Fruit fly (Drosophila melanogaster) whole organism, pupa: Measurements from ENCODE around the gene Cyp4ac2.

Experiments
- CG12605 ChIP-seq: fragments of 200-800 bp; sonication (Bioruptor generic); IDR thresholded peaks from 2 replicates; pipeline ENCODE4 v1.3.6; 2022; ENCODE audit warnings: missing biosample characterization, missing genetic modification characterization
- CG13204 ChIP-seq: fragments of 200-800 bp; sonication (Bioruptor generic); optimal IDR thresholded peaks from 2 replicates; lab custom pipeline; 2018; ENCODE audit warnings: missing biosample characterization, mild to moderate bottlenecking, missing genetic modification characterization, moderate library complexity
- CG32121 ChIP-seq: fragments of 200-800 bp; sonication (Bioruptor generic); IDR thresholded peaks from 2 replicates; pipeline ENCODE4 v1.3.6; 2022; ENCODE audit warnings: missing biosample characterization, missing genetic modification characterization
- CG4496 ChIP-seq: fragments of 200-800 bp; sonication (Bioruptor generic); IDR thresholded peaks from 3 replicates; pipeline ENCODE4 v1.3.6; 2022; ENCODE audit warnings: missing biosample characterization, missing genetic modification characterization
- CG8159 ChIP-seq: fragments of 200-800 bp; sonication (Bioruptor generic); optimal IDR thresholded peaks from 3 replicates; lab custom pipeline; 2018; ENCODE audit warnings: missing biosample characterization, mild to moderate bottlenecking, missing genetic modification characterization, moderate library complexity
- CG9948 ChIP-seq: fragments of 200-800 bp; sonication (Bioruptor generic); optimal IDR thresholded peaks from 2 replicates; lab custom pipeline; 2018; ENCODE audit warnings: missing biosample characterization, mild to moderate bottlenecking, missing genetic modification characterization, moderate library complexity
- D1 ChIP-seq: fragments of 200-800 bp; sonication (Bioruptor generic); optimal IDR thresholded peaks from 2 replicates; lab custom pipeline; 2018; ENCODE audit warnings: missing biosample characterization, mild to moderate bottlenecking, missing genetic modification characterization, moderate library complexity
- EcR ChIP-seq: fragments of 200-800 bp; sonication (Bioruptor generic); optimal IDR thresholded peaks from 3 replicates; lab custom pipeline; 2019; ENCODE audit warnings: missing biosample characterization, missing genetic modification characterization, mild to moderate bottlenecking, moderate library complexity, missing genetic modification reagents
- Ets98B ChIP-seq: fragments of 200-800 bp; sonication (Bioruptor generic); IDR thresholded peaks from 2 replicates; pipeline ENCODE4 v1.3.6; 2022; ENCODE audit warnings: missing biosample characterization, missing genetic modification characterization
- Pif1B ChIP-seq: fragments of 200-800 bp; sonication (Bioruptor generic); optimal IDR thresholded peaks from 3 replicates; lab custom pipeline; 2016; ENCODE audit warnings: missing biosample characterization, missing genetic modification characterization
- gl ChIP-seq: fragments of 200-800 bp; sonication (Bioruptor generic); optimal IDR thresholded peaks from 2 replicates; lab custom pipeline; 2018; ENCODE audit warnings: missing biosample characterization, mild to moderate bottlenecking, missing genetic modification characterization
- rn ChIP-seq: fragments of 200-800 bp; sonication (Bioruptor generic); IDR thresholded peaks from 2 replicates; pipeline ENCODE4 v1.3.6; 2022; ENCODE audit warnings: missing biosample characterization, missing genetic modification characterization

DNA sequence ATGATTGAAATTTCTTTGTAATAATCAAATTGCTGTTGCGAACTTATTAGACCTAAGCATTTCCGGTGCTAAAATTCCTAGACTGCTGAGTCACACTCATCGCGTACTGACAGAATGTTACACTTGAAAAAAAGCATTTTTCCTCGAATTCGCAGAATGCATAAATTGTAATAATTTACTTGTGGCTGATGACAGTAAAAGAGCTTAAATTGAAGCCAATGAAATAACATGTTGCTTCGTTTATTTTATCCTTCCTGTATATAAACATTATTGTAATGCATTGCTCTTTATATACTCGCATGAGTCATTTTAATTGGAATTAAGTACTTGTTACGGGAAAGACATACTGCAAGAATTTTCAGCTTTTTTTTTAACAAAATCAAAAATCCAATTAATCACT is 24.3 kb downstream of the Cyp4ac2 start:
- TF ChIP-seq EcR (GFP tag; lab: Kevin White, UChicago) = no peak
- no peak for TF ChIP-seq CG32121 (GFP tag; lab: Robert Waterston, UW)
- no peak for TF ChIP-seq Pif1B (GFP tag; lab: Kevin White, UChicago)
- TF ChIP-seq CG9948 (tag; lab: Kevin White, UChicago) = peak; percentile 25
- TF ChIP-seq rn = no peak
- no peak for TF ChIP-seq CG12605 (GFP tag; lab: Robert Waterston, UW)
- TF ChIP-seq Ets98B (GFP tag; lab: Robert Waterston, UW) = no peak
- TF ChIP-seq CG4496 (GFP tag; lab: Robert Waterston, UW) = no peak
- no peak for TF ChIP-seq D1 (tag; lab: Kevin White, UChicago)
- TF ChIP-seq CG8159 (tag; lab: Kevin White, UChicago) = peak; percentile 44
- no peak for TF ChIP-seq CG13204
- TF ChIP-seq gl = no peak
